Fruit fly (Drosophila melanogaster): ENCODE data around the gene CG6813.

DNA sequence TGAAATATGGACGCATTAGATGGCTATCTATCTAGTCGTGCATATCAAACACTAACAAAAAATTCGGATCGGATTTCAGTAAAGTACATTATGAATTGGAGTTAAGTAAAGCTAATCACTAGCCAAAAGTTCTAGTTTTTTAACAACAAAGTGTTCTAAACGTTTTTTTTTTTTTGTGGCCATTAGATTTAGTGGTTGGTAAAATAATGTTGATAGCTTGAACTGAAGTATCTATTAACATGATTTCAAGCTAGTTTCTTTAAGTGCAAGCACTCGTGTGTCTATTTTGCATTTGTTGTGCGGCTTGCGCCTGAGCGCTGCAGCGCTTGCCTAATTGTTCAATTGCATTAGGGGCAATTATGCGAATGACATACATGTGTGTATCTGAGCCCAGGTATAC lies 36.2 kb upstream of the CG6813 start:
- TF ChIP-seq Clk (GFP tag; optimal IDR thresholded peaks at IDR 0.05) (no peak), CG14711 (tag; optimal IDR thresholded peaks at IDR 0.05) (no peak), ovo (GFP tag; optimal IDR thresholded peaks at IDR 0.05) (no peak), kay (GFP tag; ENCODE audit: borderline replicate concordance) (no peak), CG7045 (GFP tag; optimal IDR thresholded peaks at IDR 0.05) (no peak), toe (GFP tag; optimal IDR thresholded peaks at IDR 0.05) (no peak), tj (GFP tag; optimal IDR thresholded peaks at IDR 0.05) (no peak)

Data from whole organism, adult.